Worm (Caenorhabditis elegans) whole organism, young adult: ENCODE results near the gene met-2.

Source experiments
- B0336.3 ChIP-seq: fragments of 200-800 bp; sonication (Bioruptor generic); IDR thresholded peaks from 2 replicates; pipeline ENCODE4 v1.3.6; 2022; ENCODE audit warnings: missing genetic modification characterization, missing compliant biosample characterization
- F10E7.11 ChIP-seq: sonication (generic microtip); optimal IDR thresholded peaks from 2 replicates; lab custom pipeline; 2017; ENCODE audit warnings: mild to moderate bottlenecking, missing genetic modification characterization, moderate library complexity, missing compliant biosample characterization
- Y53F4B.3 ChIP-seq: fragments of 200-800 bp; sonication (Bioruptor generic); IDR thresholded peaks from 2 replicates; pipeline ENCODE4 v1.3.6; 2022; ENCODE audit warnings: missing genetic modification reagents, missing genetic modification characterization, missing compliant biosample characterization
- Y53G8AR.9 ChIP-seq: fragments of 200-800 bp; sonication (Bioruptor generic); conservative IDR thresholded peaks from 2 replicates; pipeline ENCODE4 v1.3.6; 2022; ENCODE audit warnings: missing genetic modification reagents, missing genetic modification characterization, missing compliant biosample characterization
- Y56A3A.18 ChIP-seq: fragments of 200-800 bp; sonication (Bioruptor generic); IDR thresholded peaks from 2 replicates; pipeline ENCODE4 v1.3.6; 2022; ENCODE audit warnings: missing genetic modification reagents, missing genetic modification characterization, missing compliant biosample characterization
- Y79H2A.3 ChIP-seq: fragments of 200-800 bp; sonication (Bioruptor generic); conservative IDR thresholded peaks from 2 replicates; pipeline ENCODE4 v1.3.6; 2022; ENCODE audit warnings: missing genetic modification reagents, missing genetic modification characterization, missing compliant biosample characterization
- Y95B8A.8 ChIP-seq: fragments of 200-800 bp; sonication (Bioruptor generic); IDR thresholded peaks from 2 replicates; pipeline ENCODE4 v1.3.6; 2022; ENCODE audit warnings: missing genetic modification reagents, missing genetic modification characterization, missing compliant biosample characterization
- ama-1 ChIP-seq, 3 experiments: fragments of 150-350 bp in 1 of 3; sonication (generic microtip) in 2 of 3; optimal IDR thresholded peaks; 2 replicates each; lab custom pipeline; 2014 to 2018; ENCODE audit warnings: missing biosample characterization in 2 of 3, missing genetic modification characterization in 2 of 3, missing genetic modification reagents in 2 of 3
- atf-7 ChIP-seq: sonication (generic microtip); optimal IDR thresholded peaks from 2 replicates; lab custom pipeline; 2017; ENCODE audit warnings: mild to moderate bottlenecking, missing genetic modification characterization, missing compliant biosample characterization
- attf-3 ChIP-seq: fragments of 200-800 bp; sonication (Bioruptor generic); conservative IDR thresholded peaks from 2 replicates; pipeline ENCODE4 v1.3.6; 2022; ENCODE audit warnings: missing genetic modification reagents, missing genetic modification characterization, missing compliant biosample characterization
- attf-5 ChIP-seq: fragments of 200-800 bp; sonication (Bioruptor generic); optimal IDR thresholded peaks from 2 replicates; lab custom pipeline; 2018; ENCODE audit warnings: mild to moderate bottlenecking, missing genetic modification characterization, missing compliant biosample characterization
- cebp-1 ChIP-seq, 2 experiments: fragments of 200-800 bp in 1 of 2; sonication (Bioruptor generic) in 1 of 2; sonication (generic microtip) in 1 of 2; IDR thresholded peaks in 1 of 2; optimal IDR thresholded peaks in 1 of 2; 2 replicates each; pipeline versions ENCODE4 v1.3.6 to Lab custom; 2017 to 2022; ENCODE audit warnings: missing compliant biosample characterization in 2 of 2, missing genetic modification characterization in 2 of 2, mild to moderate bottlenecking in 1 of 2, missing genetic modification reagents in 1 of 2, moderate library complexity in 1 of 2
- ceh-27 ChIP-seq: fragments of 200-800 bp; sonication (Bioruptor generic); optimal IDR thresholded peaks from 2 replicates; lab custom pipeline; 2018; ENCODE audit warnings: mild to moderate bottlenecking, missing genetic modification characterization, moderate library complexity, missing compliant biosample characterization
- ceh-91 ChIP-seq: fragments of 200-800 bp; sonication (Bioruptor generic); IDR thresholded peaks from 2 replicates; pipeline ENCODE4 v1.3.6; 2022; ENCODE audit warnings: missing genetic modification reagents, missing genetic modification characterization, missing compliant biosample characterization
- dox-1 ChIP-seq: fragments of 200-800 bp; sonication (Bioruptor generic); IDR thresholded peaks from 2 replicates; pipeline ENCODE4 v1.3.6; 2022; ENCODE audit warnings: missing genetic modification reagents, missing genetic modification characterization, missing compliant biosample characterization
- egl-44 ChIP-seq: fragments of 200-800 bp; sonication (Bioruptor generic); IDR thresholded peaks from 2 replicates; pipeline ENCODE4 v1.3.6; 2022; ENCODE audit warnings: missing genetic modification reagents, missing genetic modification characterization, missing compliant biosample characterization
- him-1 ChIP-seq: sonication (generic microtip); optimal IDR thresholded peaks from 2 replicates; lab custom pipeline; 2016; ENCODE audit warnings: missing genotype, missing genetic modification reagents, missing genetic modification characterization, missing compliant biosample characterization
- hmg-1.2 ChIP-seq: fragments of 200-800 bp; sonication (Bioruptor generic); IDR thresholded peaks from 2 replicates; pipeline ENCODE4 v1.3.6; 2022; ENCODE audit warnings: missing genetic modification reagents, missing genetic modification characterization, missing compliant biosample characterization
- let-607 ChIP-seq, 2 experiments: fragments of 200-800 bp in 1 of 2; sonication (Bioruptor generic) in 1 of 2; sonication (generic microtip) in 1 of 2; optimal IDR thresholded peaks; 2 replicates each; lab custom pipeline; 2016 to 2018; ENCODE audit warnings: mild to moderate bottlenecking in 2 of 2, missing compliant biosample characterization in 2 of 2, missing genetic modification characterization in 2 of 2, moderate library complexity in 2 of 2, missing genotype in 1 of 2
- lin-26 ChIP-seq: fragments of 200-800 bp; sonication (Bioruptor generic); IDR thresholded peaks from 2 replicates; pipeline ENCODE4 v1.3.6; 2022; ENCODE audit warnings: missing genetic modification reagents, missing genetic modification characterization, missing compliant biosample characterization
- lin-35 ChIP-seq, 3 experiments: fragments of 150-350 bp in 2 of 3; sonication (generic microtip) in 1 of 3; optimal IDR thresholded peaks; 2 replicates each; lab custom pipeline; 2014 to 2018; ENCODE audit warnings: missing biosample characterization in 3 of 3, missing genetic modification characterization in 3 of 3, missing genetic modification reagents in 3 of 3
- lin-54 ChIP-seq: fragments of 200-800 bp; sonication (Bioruptor generic); optimal IDR thresholded peaks from 2 replicates; lab custom pipeline; 2018; ENCODE audit warnings: mild to moderate bottlenecking, missing genetic modification characterization, missing compliant biosample characterization
- lsl-1 ChIP-seq: fragments of 200-800 bp; sonication (Bioruptor generic); optimal IDR thresholded peaks from 2 replicates; lab custom pipeline; 2018; ENCODE audit warnings: mild to moderate bottlenecking, missing genetic modification characterization, moderate library complexity, missing compliant biosample characterization
- madf-10 ChIP-seq: sonication (generic microtip); optimal IDR thresholded peaks from 2 replicates; lab custom pipeline; 2016; ENCODE audit warnings: mild to moderate bottlenecking, missing genetic modification characterization, missing compliant biosample characterization
- mes-4 ChIP-seq: sonication (generic microtip); optimal IDR thresholded peaks from 2 replicates; lab custom pipeline; 2016; ENCODE audit warnings: missing genotype, missing genetic modification characterization, missing compliant biosample characterization
- mxl-1 ChIP-seq: sonication (generic microtip); optimal IDR thresholded peaks from 2 replicates; lab custom pipeline; 2016; ENCODE audit warnings: missing genetic modification characterization, missing compliant biosample characterization
- nhr-179 ChIP-seq: sonication (generic microtip); optimal IDR thresholded peaks from 2 replicates; lab custom pipeline; 2016; ENCODE audit warnings: mild to moderate bottlenecking, missing genetic modification characterization, missing compliant biosample characterization
- nhr-27 ChIP-seq: fragments of 200-800 bp; sonication (Bioruptor generic); optimal IDR thresholded peaks from 2 replicates; lab custom pipeline; 2018; ENCODE audit warnings: mild to moderate bottlenecking, missing genetic modification characterization, moderate library complexity, missing compliant biosample characterization
- nhr-80 ChIP-seq: sonication (generic microtip); optimal IDR thresholded peaks from 2 replicates; lab custom pipeline; 2016; ENCODE audit warnings: missing genetic modification characterization, missing compliant biosample characterization
- rcor-1 ChIP-seq: fragments of 200-800 bp; sonication (Bioruptor generic); IDR thresholded peaks from 2 replicates; pipeline ENCODE4 v1.3.6; 2022; ENCODE audit warnings: missing genetic modification reagents, missing genetic modification characterization, missing compliant biosample characterization
- rec-8 ChIP-seq, 2 experiments: sonication (generic microtip); optimal IDR thresholded peaks; 2 replicates each; lab custom pipeline; 2016; ENCODE audit warnings: mild to moderate bottlenecking in 2 of 2, missing genetic modification characterization in 2 of 2, missing genetic modification reagents in 2 of 2, missing genotype in 2 of 2, missing biosample characterization in 1 of 2, missing compliant biosample characterization in 1 of 2, moderate library complexity in 1 of 2
- tbx-9 ChIP-seq: sonication (generic microtip); optimal IDR thresholded peaks from 2 replicates; lab custom pipeline; 2016; ENCODE audit warnings: borderline replicate concordance, missing genetic modification characterization, inconsistent platforms, missing compliant biosample characterization
- unc-130 ChIP-seq: sonication (generic microtip); optimal IDR thresholded peaks from 2 replicates; lab custom pipeline; 2016; ENCODE audit warnings: missing genetic modification reagents, missing genetic modification characterization, missing compliant biosample characterization
- unc-62 ChIP-seq: fragments of 150-350 bp; optimal IDR thresholded peaks from 2 replicates; lab custom pipeline; 2014; ENCODE audit warnings: missing biosample characterization, missing genetic modification reagents, missing genetic modification characterization
- zfh-2 ChIP-seq: fragments of 200-800 bp; sonication (Bioruptor generic); conservative IDR thresholded peaks from 2 replicates; pipeline ENCODE4 v1.3.6; 2022; ENCODE audit warnings: missing genetic modification reagents, missing genetic modification characterization, missing compliant biosample characterization
- ztf-22 ChIP-seq: fragments of 200-800 bp; sonication (Bioruptor generic); optimal IDR thresholded peaks from 2 replicates; lab custom pipeline; 2018; ENCODE audit warnings: mild to moderate bottlenecking, missing genetic modification characterization, moderate library complexity, missing compliant biosample characterization
- ztf-25 ChIP-seq: fragments of 200-800 bp; sonication (Bioruptor generic); IDR thresholded peaks from 2 replicates; pipeline ENCODE4 v1.3.6; 2022; ENCODE audit warnings: missing genetic modification reagents, missing genetic modification characterization, missing compliant biosample characterization
- ztf-6 ChIP-seq: fragments of 200-800 bp; sonication (Bioruptor generic); IDR thresholded peaks from 2 replicates; pipeline ENCODE4 v1.3.6; 2022; ENCODE audit warnings: missing genetic modification reagents, missing genetic modification characterization, missing compliant biosample characterization

Gene met-2

DNA sequence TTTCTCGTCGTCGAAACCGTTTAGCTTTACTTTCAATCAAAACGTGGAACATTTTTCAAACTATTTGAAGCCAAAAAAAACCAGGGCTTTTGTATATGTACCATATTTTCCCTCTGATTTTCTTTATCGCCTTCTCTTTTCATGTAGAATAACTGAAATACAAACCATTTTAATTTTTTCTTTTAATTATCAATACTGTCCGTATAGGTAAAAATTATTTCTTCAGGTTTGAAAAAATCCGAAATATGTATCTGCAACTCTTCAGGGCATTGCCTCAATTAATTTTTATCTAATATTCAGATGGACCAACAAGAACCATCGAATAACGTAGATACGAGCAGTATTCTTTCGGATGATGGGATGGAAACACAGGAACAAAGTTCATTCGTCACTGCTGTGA is at the start of gene met-2:
met-2 (plus strand) TSS at position 301 of the 400 bp plus-strand sequence.
- TF ChIP-seq ama-1 (optimal IDR thresholded peaks at IDR 0.05; lab: Kevin White, UChicago) = no peak
- TF ChIP-seq ama-1 (GFP tag; optimal IDR thresholded peaks at IDR 0.05; lab: Kevin White, UChicago) = peak in 1 of 2 experiments; percentile 38
- no peak for TF ChIP-seq unc-62 (GFP tag; lab: Kevin White, UChicago)
- TF ChIP-seq hmg-1.2 = peak; percentile 16; the same call in 1 of the 2 replicates
- TF ChIP-seq, all 124 proteins: peak for 2

DNA sequence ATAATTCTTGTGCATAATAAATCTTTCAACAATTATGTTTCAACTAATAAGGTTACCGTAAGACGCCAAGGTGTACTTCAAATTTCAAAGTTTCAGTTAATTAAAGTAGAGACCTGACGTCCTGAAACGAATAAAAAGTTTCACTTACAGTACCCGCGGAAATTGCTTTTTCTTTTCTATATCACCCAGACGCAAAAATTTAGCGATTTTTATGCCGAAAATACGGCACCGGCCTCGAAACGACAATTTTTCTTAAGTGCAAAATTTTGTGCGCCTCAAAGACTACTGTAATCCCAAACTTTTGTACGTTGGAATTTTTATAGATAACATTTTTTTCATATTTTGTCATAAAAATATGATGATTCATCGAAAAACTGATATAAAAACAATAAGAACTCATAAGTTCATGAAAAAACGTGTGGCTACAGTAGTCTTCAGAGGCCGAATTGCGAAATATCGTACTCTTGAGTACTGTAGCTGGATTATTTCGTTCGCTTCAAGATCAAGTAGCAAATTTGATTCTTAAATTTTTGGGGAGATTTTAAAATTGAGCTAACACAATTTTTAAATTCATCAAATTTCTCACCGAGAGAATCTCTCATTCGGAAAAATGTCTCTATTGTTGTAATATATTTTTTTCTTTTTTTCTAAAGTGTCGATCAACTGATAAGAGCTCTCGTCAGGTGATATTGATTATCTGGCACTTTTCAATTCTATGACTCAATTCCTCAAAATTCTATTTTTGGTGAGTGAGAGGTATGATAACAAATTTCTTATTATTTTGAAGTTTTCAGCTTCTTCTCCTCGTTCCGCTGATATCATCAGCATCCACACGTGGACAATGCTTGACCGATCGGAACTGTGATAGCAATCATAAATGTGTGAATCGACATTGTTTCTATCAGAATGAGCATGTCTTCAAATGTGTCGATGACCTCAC is 49.3 kb upstream of the met-2 start, which contains the start of gene ZC262.13:
ZC262.13 (plus strand) TSS at position 641 of the 940 bp plus-strand sequence.
- TF ChIP-seq mes-4 (tag; lab: Kevin White, UChicago) = no peak
- TF ChIP-seq Y56A3A.18 (GFP tag; lab: Robert Waterston, UW) = 0 out of 2 replicates have a peak, but pooled peaks have one; percentile 43
- peak; percentile 60; the same call in 1 of the 2 replicates for TF ChIP-seq cebp-1 (GFP tag; IDR thresholded peaks at IDR 0.05; lab: Robert Waterston, UW)
- peak; percentile 80 for TF ChIP-seq cebp-1 (tag; optimal IDR thresholded peaks at IDR 0.05; lab: Kevin White, UChicago)
- no peak for TF ChIP-seq ceh-91
- 0 out of 2 replicates have a peak, but pooled peaks have one; percentile 17 for TF ChIP-seq hmg-1.2
- TF ChIP-seq let-607 (tag; optimal IDR thresholded peaks at IDR 0.05; lab: Kevin White, UChicago) = peak in 1 of 2 experiments; percentile 42
- peak; percentile 6 for TF ChIP-seq lin-54 (GFP tag; lab: Kevin White, UChicago)
- no peak for TF ChIP-seq ztf-22
- peak; percentile 41 for TF ChIP-seq atf-7 (tag; lab: Kevin White, UChicago)
- 0 out of 2 replicates have a peak, but pooled peaks have one; percentile 17 for TF ChIP-seq egl-44 (GFP tag; lab: Robert Waterston, UW)
- peak; percentile 2 for TF ChIP-seq madf-10 (tag; lab: Kevin White, UChicago)
- no peak for TF ChIP-seq ztf-25 (GFP tag; lab: Robert Waterston, UW)
- no peak for TF ChIP-seq F10E7.11 (tag; lab: Kevin White, UChicago)
- TF ChIP-seq Y95B8A.8 (GFP tag; lab: Robert Waterston, UW) = peak; percentile 79
- peak; percentile 30; the same call in 1 of the 2 replicates for TF ChIP-seq Y79H2A.3 (GFP tag; lab: Robert Waterston, UW)
- no peak for TF ChIP-seq zfh-2 (GFP tag; lab: Robert Waterston, UW)
- TF ChIP-seq nhr-80 (tag; lab: Kevin White, UChicago) = peak; percentile 73
- no peak for TF ChIP-seq attf-3 (GFP tag; lab: Robert Waterston, UW)
- 0 out of 2 replicates have a peak, but pooled peaks have one; percentile 52 for TF ChIP-seq Y53G8AR.9 (GFP tag; lab: Robert Waterston, UW)
- TF ChIP-seq B0336.3 (GFP tag; lab: Robert Waterston, UW) = peak; percentile 34; the same call in 1 of the 2 replicates
- TF ChIP-seq lin-35 (GFP tag; optimal IDR thresholded peaks at IDR 0.05; lab: Kevin White, UChicago) = peak in 1 of 3 experiments; percentile 11
- TF ChIP-seq nhr-27 (tag; lab: Kevin White, UChicago) = no peak
- no peak for TF ChIP-seq rcor-1 (GFP tag; lab: Robert Waterston, UW)
- peak; percentile 7; the same call in 1 of the 2 replicates for TF ChIP-seq dox-1
- TF ChIP-seq mxl-1 = no peak

DNA sequence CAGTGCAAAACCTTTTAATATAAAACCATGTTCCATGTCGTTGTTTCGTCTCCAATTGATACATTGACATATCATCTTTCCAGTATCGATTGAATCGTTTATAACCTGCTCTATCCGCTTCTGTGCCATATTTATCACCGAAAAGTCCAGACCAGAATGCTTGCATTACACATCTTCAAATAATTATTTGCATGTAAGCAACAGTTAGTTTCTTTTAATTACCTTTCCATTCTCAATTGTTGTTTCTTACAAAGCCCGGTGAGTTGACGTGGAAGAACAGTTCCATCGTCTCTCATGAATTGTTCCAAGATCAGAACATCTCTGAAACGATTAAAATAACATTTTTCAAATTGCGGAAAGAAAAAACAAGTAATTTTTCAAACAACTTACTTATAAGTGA is 43.9 kb upstream of the met-2 start, which contains the start of gene iglr-2:
iglr-2 (minus strand) TSS at position 101 of the 400 bp plus-strand sequence.
- TF ChIP-seq B0336.3 (GFP tag; lab: Robert Waterston, UW) = no peak
- no peak for TF ChIP-seq attf-3 (GFP tag; lab: Robert Waterston, UW)
- TF ChIP-seq nhr-179 = no peak
- TF ChIP-seq, all 124 proteins: peak for 0

DNA sequence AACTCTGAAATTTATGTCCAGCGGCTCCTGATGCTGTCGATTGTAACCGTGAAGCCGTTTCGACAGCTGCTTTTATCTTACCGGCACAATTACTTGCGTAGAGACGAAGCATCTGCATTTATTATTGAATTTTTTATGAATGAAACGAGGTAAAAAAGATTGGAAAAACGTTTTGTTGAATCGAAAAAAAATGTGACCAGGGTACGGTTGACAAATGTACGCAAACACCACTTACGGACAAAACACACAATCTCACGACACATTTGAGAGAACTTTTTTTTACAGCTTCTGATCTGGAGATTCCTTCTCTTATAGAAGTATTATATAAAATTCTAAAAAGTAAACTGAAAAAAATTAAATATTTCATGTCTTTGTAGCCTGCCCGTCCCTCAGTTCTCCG is 43.3 kb upstream of the met-2 start, which contains the start of the genes mrps-18A and ZC262.2:
mrps-18A (minus strand) TSS at position 141 of the 400 bp plus-strand sequence.
ZC262.2 (plus strand) TSS at position 284 of the 400 bp plus-strand sequence.
- TF ChIP-seq lin-26 (no peak), unc-130 (no peak), cebp-1 (GFP tag; IDR thresholded peaks at IDR 0.05; lab: Robert Waterston, UW) (no peak), cebp-1 (tag; optimal IDR thresholded peaks at IDR 0.05; lab: Kevin White, UChicago) (no peak), lsl-1 (GFP tag; lab: Kevin White, UChicago) (peak; percentile 65), mes-4 (tag; lab: Kevin White, UChicago) (no peak), ceh-27 (GFP tag; lab: Kevin White, UChicago) (no peak), attf-3 (GFP tag; lab: Robert Waterston, UW) (no peak), ztf-6 (GFP tag; lab: Robert Waterston, UW) (no peak), rec-8 (tag; optimal IDR thresholded peaks at IDR 0.05; lab: Kevin White, UChicago) (no peak), ztf-22 (no peak), attf-5 (GFP tag; lab: Kevin White, UChicago) (peak; percentile 10), him-1 (tag; lab: Kevin White, UChicago) (peak; percentile 4), tbx-9 (tag; lab: Kevin White, UChicago) (no peak), lin-35 (GFP tag; optimal IDR thresholded peaks at IDR 0.05; lab: Kevin White, UChicago) (no peak), Y53F4B.3 (GFP tag; lab: Robert Waterston, UW) (no peak)
